Fruit fly (Drosophila melanogaster): ENCODE measurements around the gene Pgant4.

The Pgant4 gene

DNA sequence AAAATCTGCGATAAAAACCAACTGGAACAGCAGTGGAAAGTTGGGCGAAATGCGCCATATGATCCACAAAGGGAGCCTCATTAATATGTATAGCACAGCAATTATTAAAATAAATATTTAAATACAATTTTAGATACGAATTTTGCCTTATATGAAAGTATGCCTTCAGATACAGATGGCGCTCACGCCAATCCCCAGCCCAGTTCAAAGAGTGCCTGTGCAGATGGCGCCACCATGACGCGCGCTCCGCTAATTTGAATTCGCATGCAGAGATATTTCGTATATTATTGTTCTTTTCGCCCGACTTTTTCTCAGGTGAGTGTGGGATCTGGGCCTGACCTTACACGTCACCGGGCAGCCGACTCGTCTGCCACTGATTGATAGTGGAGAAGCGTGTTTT is at the start of gene Pgant4 (continued):
- peak; percentile 36; the same call in 1 of the 2 replicates for TF ChIP-seq Dref (GFP tag; IDR thresholded peaks at IDR 0.05)
- TF ChIP-seq lov (optimal IDR thresholded peaks at IDR 0.05) = no peak
- TF ChIP-seq lov (GFP tag; IDR thresholded peaks at IDR 0.05) = no peak
- no peak for TF ChIP-seq sim (GFP tag; IDR thresholded peaks at IDR 0.05)
- peak; percentile 42; the same call in 1 of the 3 replicates for TF ChIP-seq Opbp (GFP tag; IDR thresholded peaks at IDR 0.05; ENCODE audit: partially characterized antibody)
- peak; percentile 33 for TF ChIP-seq ftz-f1 (GFP tag; optimal IDR thresholded peaks at IDR 0.05)
- no peak for TF ChIP-seq MESR4 (GFP tag; optimal IDR thresholded peaks at IDR 0.05)
- no peak for TF ChIP-seq CG1529 (GFP tag; optimal IDR thresholded peaks at IDR 0.05)
- TF ChIP-seq zen (tag; optimal IDR thresholded peaks at IDR 0.05) = peak; percentile 52
- TF ChIP-seq CG6813 (GFP tag; optimal IDR thresholded peaks at IDR 0.05) = peak; percentile 26
- TF ChIP-seq Side (GFP tag; optimal IDR thresholded peaks at IDR 0.05) = no peak
- no peak for TF ChIP-seq ac (GFP tag; optimal IDR thresholded peaks at IDR 0.05)
- TF ChIP-seq gsb (GFP tag; IDR thresholded peaks at IDR 0.05) = peak; percentile 33; the same call in 1 of the 2 replicates
- TF ChIP-seq lbe (GFP tag; optimal IDR thresholded peaks at IDR 0.05) = no peak
- peak; percentile 39 for TF ChIP-seq CG8089 (GFP tag; optimal IDR thresholded peaks at IDR 0.05)
- peak; percentile 43 for TF ChIP-seq B-H2 (GFP tag; optimal IDR thresholded peaks at IDR 0.05)
- TF ChIP-seq CG12942 (GFP tag; optimal IDR thresholded peaks at IDR 0.05) = peak; percentile 2
- TF ChIP-seq Doc3 (GFP tag; IDR thresholded peaks at IDR 0.05; ENCODE audit: partially characterized antibody) = no peak
- peak; percentile 43 for TF ChIP-seq phol (tag; optimal IDR thresholded peaks at IDR 0.05)
- TF ChIP-seq pros (GFP tag; optimal IDR thresholded peaks at IDR 0.05) = no peak
- TF ChIP-seq CkIIα-i1 (GFP tag; IDR thresholded peaks at IDR 0.05) = no peak
- TF ChIP-seq CG42726 (GFP tag; IDR thresholded peaks at IDR 0.05; ENCODE audit: partially characterized antibody) = peak; percentile 81
- TF ChIP-seq ATbp (GFP tag; optimal IDR thresholded peaks at IDR 0.05) = no peak
- TF ChIP-seq Ada2b (GFP tag; IDR thresholded peaks at IDR 0.05) = no peak
- TF ChIP-seq Dad (GFP tag; optimal IDR thresholded peaks at IDR 0.05) = no peak
- no peak for TF ChIP-seq cg (GFP tag; optimal IDR thresholded peaks at IDR 0.05)
- no peak for TF ChIP-seq CG4707 (GFP tag; optimal IDR thresholded peaks at IDR 0.05)
- TF ChIP-seq B-H1 (GFP tag; IDR thresholded peaks at IDR 0.05) = peak; percentile 41; the same call in 1 of the 3 replicates
- TF ChIP-seq Fer1 (GFP tag; optimal IDR thresholded peaks at IDR 0.05) = peak; percentile 39
- no peak for TF ChIP-seq CG10462 (GFP tag; optimal IDR thresholded peaks at IDR 0.05)
- TF ChIP-seq CG4282 (GFP tag; optimal IDR thresholded peaks at IDR 0.05) = no peak
- TF ChIP-seq Fer3 (tag; optimal IDR thresholded peaks at IDR 0.05) = no peak
- peak; percentile 1 to 48 for TF ChIP-seq chif (GFP tag; optimal IDR thresholded peaks at IDR 0.05)
- peak; percentile 58; the same call in 2 of the 4 replicates for TF ChIP-seq Gug (GFP tag; IDR thresholded peaks at IDR 0.05)
- TF ChIP-seq fru (optimal IDR thresholded peaks at IDR 0.05) = no peak
- peak; percentile 82; the same call in 2 of the 3 replicates for TF ChIP-seq ci (GFP tag; IDR thresholded peaks at IDR 0.05)
- no peak for TF ChIP-seq Sry-β (GFP tag; optimal IDR thresholded peaks at IDR 0.05)
- peak; percentile 65; the same call in 2 of the 3 replicates for TF ChIP-seq tgo (GFP tag; IDR thresholded peaks at IDR 0.05)
- no peak for TF ChIP-seq Sox102F (GFP tag; optimal IDR thresholded peaks at IDR 0.05)
- TF ChIP-seq fu2 (GFP tag; optimal IDR thresholded peaks at IDR 0.05) = no peak
- TF ChIP-seq Atf6 (GFP tag; IDR thresholded peaks at IDR 0.05) = peak; percentile 68
- no peak for TF ChIP-seq CG15269 (tag; optimal IDR thresholded peaks at IDR 0.05)
- no peak for TF ChIP-seq rib (GFP tag; IDR thresholded peaks at IDR 0.05)
- no peak for TF ChIP-seq CG12769 (tag; optimal IDR thresholded peaks at IDR 0.05)
- TF ChIP-seq PHDP (tag; optimal IDR thresholded peaks at IDR 0.05) = no peak
- peak; percentile 31 for TF ChIP-seq bcd (GFP tag; optimal IDR thresholded peaks at IDR 0.05)
- TF ChIP-seq Hr3 (GFP tag; optimal IDR thresholded peaks at IDR 0.05) = peak; percentile 57
- no peak for TF ChIP-seq Hr51 (GFP tag; optimal IDR thresholded peaks at IDR 0.05)
- TF ChIP-seq slou (GFP tag; optimal IDR thresholded peaks at IDR 0.05) = peak; percentile 23
- no peak for TF ChIP-seq CG12104 (GFP tag; optimal IDR thresholded peaks at IDR 0.05)
- no peak for TF ChIP-seq CG13296 (GFP tag; optimal IDR thresholded peaks at IDR 0.05)
